Fruit fly (Drosophila melanogaster) whole organism, embryonic: Measurements from ENCODE around the gene Mec2.

Experiments used
- Aef1 ChIP-seq: fragments of 200-800 bp; sonication (Bioruptor generic); IDR thresholded peaks from 3 replicates; pipeline ENCODE4 v1.3.6; 2022; ENCODE audit warnings: missing biosample characterization, missing genetic modification characterization
- B-H2 ChIP-seq: fragments of 200-800 bp; sonication (Bioruptor generic); optimal IDR thresholded peaks from 2 replicates; lab custom pipeline; 2018; ENCODE audit warnings: missing biosample characterization, mild to moderate bottlenecking, missing genetic modification characterization
- CG10431 ChIP-seq: fragments of 200-800 bp; sonication (Bioruptor generic); optimal IDR thresholded peaks from 3 replicates; lab custom pipeline; 2018; ENCODE audit warnings: missing biosample characterization, mild to moderate bottlenecking, missing genetic modification characterization
- CG13624 ChIP-seq: fragments of 200-800 bp; sonication (Bioruptor generic); optimal IDR thresholded peaks from 2 replicates; lab custom pipeline; 2016; ENCODE audit warnings: missing biosample characterization, missing genetic modification characterization
- CG15011 ChIP-seq: fragments of 200-800 bp; sonication (Bioruptor generic); optimal IDR thresholded peaks from 3 replicates; lab custom pipeline; 2018; ENCODE audit warnings: missing biosample characterization, mild to moderate bottlenecking, missing genetic modification characterization
- CG18599 ChIP-seq: fragments of 200-800 bp; sonication (Bioruptor generic); optimal IDR thresholded peaks from 3 replicates; lab custom pipeline; 2017; ENCODE audit warnings: missing biosample characterization, missing genetic modification characterization, mild to moderate bottlenecking, moderate library complexity, missing genetic modification reagents
- CG30403 ChIP-seq: fragments of 200-800 bp; sonication (Bioruptor generic); optimal IDR thresholded peaks from 3 replicates; lab custom pipeline; 2016; ENCODE audit warnings: missing biosample characterization, missing genetic modification characterization
- CG3726 ChIP-seq: fragments of 200-800 bp; sonication (Bioruptor generic); IDR thresholded peaks from 3 replicates; pipeline ENCODE4, ENCODE4 v1.3.6; 2022; ENCODE audit warnings: missing biosample characterization, missing genetic modification characterization
- CG3995 ChIP-seq: fragments of 200-800 bp; sonication (Bioruptor generic); optimal IDR thresholded peaks from 3 replicates; lab custom pipeline; 2016; ENCODE audit warnings: missing biosample characterization, missing genetic modification characterization
- CG4360 ChIP-seq: fragments of 200-800 bp; sonication (Bioruptor generic); IDR thresholded peaks from 2 replicates; pipeline ENCODE4 v1.3.6; 2022; ENCODE audit warnings: missing biosample characterization, missing genetic modification characterization
- CG5180 ChIP-seq: fragments of 200-800 bp; sonication (Bioruptor generic); optimal IDR thresholded peaks from 3 replicates; lab custom pipeline; 2017; ENCODE audit warnings: missing biosample characterization, missing genetic modification characterization, mild to moderate bottlenecking, moderate library complexity, missing genetic modification reagents
- CG7963 ChIP-seq: fragments of 200-800 bp; sonication (Bioruptor generic); IDR thresholded peaks from 3 replicates; pipeline ENCODE4 v1.3.6; 2022; ENCODE audit warnings: missing biosample characterization, missing genetic modification characterization; ENCODE audit not compliant: partially characterized antibody
- CG8359 ChIP-seq: fragments of 200-800 bp; sonication (Bioruptor generic); optimal IDR thresholded peaks from 2 replicates; lab custom pipeline; 2017; ENCODE audit warnings: missing biosample characterization, mild to moderate bottlenecking, missing genetic modification characterization, borderline replicate concordance
- CG8924 ChIP-seq: fragments of 200-800 bp; optimal IDR thresholded peaks from 3 replicates; lab custom pipeline; 2019; ENCODE audit warnings: missing biosample characterization, mild to moderate bottlenecking, missing genetic modification characterization, moderate library complexity
- CG9797 ChIP-seq: fragments of 200-800 bp; sonication (Bioruptor generic); optimal IDR thresholded peaks from 3 replicates; lab custom pipeline; 2018; ENCODE audit warnings: missing biosample characterization, mild to moderate bottlenecking, missing genetic modification characterization
- D ChIP-seq, 2 experiments: fragments of 200-800 bp in 1 of 2; fragments of >200 bp in 1 of 2; sonication (Bioruptor generic) in 1 of 2; optimal IDR thresholded peaks; 2 replicates in 1 of 2; 3 replicates in 1 of 2; lab custom pipeline; 2017; ENCODE audit warnings: mild to moderate bottlenecking in 1 of 2, missing biosample characterization in 1 of 2, missing genetic modification characterization in 1 of 2, missing genetic modification reagents in 1 of 2
- Dref ChIP-seq: fragments of 200-800 bp; sonication (Bioruptor generic); IDR thresholded peaks from 2 replicates; pipeline ENCODE4 v1.3.6; 2022; ENCODE audit warnings: missing biosample characterization, missing genetic modification characterization
- GATAe ChIP-seq: fragments of 200-800 bp; sonication (Bioruptor generic); conservative IDR thresholded peaks from 2 replicates; pipeline ENCODE4 v1.3.6; 2022; ENCODE audit warnings: missing biosample characterization, missing genetic modification characterization
- Oaz ChIP-seq: fragments of 200-800 bp; sonication (Bioruptor generic); IDR thresholded peaks from 2 replicates; pipeline ENCODE4 v1.3.6; 2022; ENCODE audit warnings: missing biosample characterization, missing genetic modification characterization
- Rx ChIP-seq: fragments of 200-800 bp; sonication (Bioruptor generic); IDR thresholded peaks from 2 replicates; pipeline ENCODE4 v1.3.6; 2022; ENCODE audit warnings: missing biosample characterization, missing genetic modification characterization
- Side ChIP-seq: fragments of 200-800 bp; sonication (Bioruptor generic); optimal IDR thresholded peaks from 2 replicates; lab custom pipeline; 2016; ENCODE audit warnings: missing biosample characterization, missing genetic modification characterization
- Spps ChIP-seq: fragments of 200-800 bp; sonication (Bioruptor generic); optimal IDR thresholded peaks from 2 replicates; lab custom pipeline; 2018; ENCODE audit warnings: missing biosample characterization, mild to moderate bottlenecking, missing genetic modification characterization
- ato ChIP-seq: fragments of 200-800 bp; sonication (Bioruptor generic); IDR thresholded peaks from 2 replicates; pipeline ENCODE4 v1.3.6; 2022; ENCODE audit warnings: missing biosample characterization, missing genetic modification characterization; ENCODE audit not compliant: partially characterized antibody
- bsh ChIP-seq, 2 experiments: fragments of 200-800 bp; sonication (Bioruptor generic); optimal IDR thresholded peaks; 2 replicates each; lab custom pipeline; 2017 to 2018; ENCODE audit warnings: mild to moderate bottlenecking in 2 of 2, missing biosample characterization in 2 of 2, missing genetic modification characterization in 2 of 2, moderate library complexity in 1 of 2
- dan ChIP-seq: fragments of 200-800 bp; sonication (Bioruptor generic); IDR thresholded peaks from 2 replicates; pipeline ENCODE4 v1.3.6; 2022; ENCODE audit warnings: missing biosample characterization, missing genetic modification characterization
- exex ChIP-seq: fragments of 200-800 bp; sonication (Bioruptor generic); optimal IDR thresholded peaks from 4 replicates; lab custom pipeline; 2018; ENCODE audit warnings: missing biosample characterization, mild to moderate bottlenecking, missing genetic modification characterization, moderate library complexity
- fru ChIP-seq: fragments of >200 bp; optimal IDR thresholded peaks from 2 replicates; lab custom pipeline; 2017
- gem ChIP-seq: fragments of 200-800 bp; sonication (Bioruptor generic); optimal IDR thresholded peaks from 2 replicates; lab custom pipeline; 2019; ENCODE audit warnings: missing biosample characterization, mild to moderate bottlenecking, missing genetic modification characterization, moderate library complexity
- grn ChIP-seq: fragments of 200-800 bp; sonication (Bioruptor generic); optimal IDR thresholded peaks from 3 replicates; lab custom pipeline; 2017; ENCODE audit warnings: missing biosample characterization, missing genetic modification characterization
- ham ChIP-seq: fragments of 200-800 bp; sonication (Bioruptor generic); IDR thresholded peaks from 2 replicates; pipeline ENCODE4 v1.3.6; 2022; ENCODE audit warnings: missing biosample characterization, missing genetic modification characterization
- lab ChIP-seq: fragments of 200-800 bp; sonication (Bioruptor generic); optimal IDR thresholded peaks from 3 replicates; lab custom pipeline; 2017; ENCODE audit warnings: missing biosample characterization, missing genetic modification characterization, mild to moderate bottlenecking, moderate library complexity, missing genetic modification reagents
- mirr ChIP-seq: fragments of 200-800 bp; sonication (Bioruptor generic); optimal IDR thresholded peaks from 3 replicates; lab custom pipeline; 2018; ENCODE audit warnings: missing biosample characterization, mild to moderate bottlenecking, missing genetic modification characterization
- otp ChIP-seq: fragments of 200-800 bp; sonication (Bioruptor generic); IDR thresholded peaks from 3 replicates; pipeline ENCODE4, ENCODE4 v1.3.6; 2022; ENCODE audit warnings: missing biosample characterization, missing genetic modification characterization
- pb ChIP-seq: fragments of 200-800 bp; sonication (Bioruptor generic); optimal IDR thresholded peaks from 3 replicates; lab custom pipeline; 2016; ENCODE audit warnings: missing biosample characterization, missing genetic modification characterization
- pnt ChIP-seq: fragments of 200-800 bp; sonication (Bioruptor generic); optimal IDR thresholded peaks from 3 replicates; lab custom pipeline; 2016; ENCODE audit warnings: missing biosample characterization, missing genetic modification characterization
- sr ChIP-seq: fragments of 200-800 bp; sonication (Bioruptor generic); IDR thresholded peaks from 3 replicates; pipeline ENCODE4 v1.3.6; 2022; ENCODE audit warnings: missing biosample characterization, missing genetic modification characterization
- sug ChIP-seq: fragments of 200-800 bp; optimal IDR thresholded peaks from 2 replicates; lab custom pipeline; 2019; ENCODE audit warnings: missing biosample characterization, mild to moderate bottlenecking, missing genetic modification characterization, moderate library complexity
- unc-4 ChIP-seq: fragments of 200-800 bp; sonication (Bioruptor generic); IDR thresholded peaks from 2 replicates; pipeline ENCODE4 v1.3.6; 2022; ENCODE audit warnings: missing biosample characterization, missing genetic modification characterization; ENCODE audit not compliant: partially characterized antibody

Gene Mec2

DNA sequence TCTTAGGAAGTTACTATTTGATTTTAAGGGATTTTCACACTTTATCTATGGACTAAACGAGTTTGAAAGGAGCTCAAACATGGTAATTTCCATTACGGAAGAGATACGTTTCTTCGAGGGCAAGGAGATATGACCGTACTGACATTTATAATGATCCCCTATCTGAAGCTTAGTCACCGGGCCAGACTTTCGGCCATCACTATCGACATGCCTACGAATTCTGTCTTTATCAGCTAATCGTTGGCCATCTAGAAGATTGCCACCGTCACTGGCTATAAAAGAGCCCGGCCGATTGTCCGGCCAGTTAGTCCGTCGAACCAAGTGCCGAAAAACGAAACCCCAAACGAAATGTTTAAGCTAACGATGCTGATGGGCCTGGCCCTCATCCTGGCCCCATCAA, 27.4 kb downstream of the Mec2 start, which contains the start of gene Muc18B:
Gene Muc18B (plus strand): TSS at position 301 of the 400 bp plus-strand sequence.
- TF ChIP-seq bsh (GFP tag; optimal IDR thresholded peaks at IDR 0.05; lab: Kevin White, UChicago): no peak
- TF ChIP-seq grn (GFP tag; lab: Kevin White, UChicago): peak; percentile 38
- TF ChIP-seq CG8924 (tag; lab: Kevin White, UChicago): no peak
- no peak for TF ChIP-seq Dref (GFP tag; lab: Robert Waterston, UW)
- peak; percentile 34 for TF ChIP-seq exex (tag; lab: Kevin White, UChicago)

DNA sequence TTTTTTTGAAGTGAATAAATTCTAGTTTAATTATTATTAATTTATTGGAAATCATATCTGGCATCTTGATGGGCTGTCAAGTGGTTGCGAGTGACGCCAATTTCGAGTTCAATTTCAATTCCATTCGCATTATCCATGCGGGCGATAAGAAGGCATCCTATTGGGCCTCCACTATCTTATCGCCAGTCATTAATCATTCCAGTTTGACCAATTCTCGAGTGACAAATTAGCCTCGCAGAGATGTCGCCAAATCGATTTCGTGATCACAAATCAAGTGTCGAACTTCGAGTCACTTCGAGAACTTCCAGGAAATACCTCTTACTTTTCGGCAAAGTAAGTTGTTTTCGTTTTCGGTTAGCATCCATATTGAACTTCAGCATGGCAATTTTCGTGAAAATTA, 28.8 kb downstream of the Mec2 start:
- TF ChIP-seq sug (no peak), sr (GFP tag; lab: Robert Waterston, UW) (no peak), CG15011 (GFP tag; lab: Kevin White, UChicago) (no peak), CG8359 (GFP tag; lab: Kevin White, UChicago) (no peak), CG3726 (GFP tag; lab: Robert Waterston, UW) (no peak), CG13624 (GFP tag; lab: Kevin White, UChicago) (no peak), gem (tag; lab: Kevin White, UChicago) (no peak), lab (GFP tag; lab: Kevin White, UChicago) (peak; percentile 66), Oaz (GFP tag; lab: Robert Waterston, UW) (no peak), exex (tag; lab: Kevin White, UChicago) (peak; percentile 98), CG5180 (GFP tag; lab: Kevin White, UChicago) (no peak), dan (no peak), Side (no peak), grn (GFP tag; lab: Kevin White, UChicago) (peak; percentile 77), mirr (GFP tag; lab: Kevin White, UChicago) (peak; percentile 16), CG30403 (GFP tag; lab: Kevin White, UChicago) (no peak), CG4360 (GFP tag; lab: Robert Waterston, UW) (no peak), CG7963 (GFP tag; lab: Robert Waterston, UW) (no peak), D (optimal IDR thresholded peaks at IDR 0.05; lab: Kevin White, UChicago) (no peak), D (GFP tag; optimal IDR thresholded peaks at IDR 0.05; lab: Kevin White, UChicago) (no peak), fru (lab: Kevin White, UChicago) (no peak), unc-4 (no peak), CG10431 (GFP tag; lab: Kevin White, UChicago) (no peak), otp (no peak), Rx (GFP tag; lab: Robert Waterston, UW) (no peak), CG18599 (GFP tag; lab: Kevin White, UChicago) (peak; percentile 39), pb (no peak), CG9797 (GFP tag; lab: Kevin White, UChicago) (no peak), Spps (tag; lab: Kevin White, UChicago) (no peak), CG3995 (GFP tag; lab: Kevin White, UChicago) (peak; percentile 14), CG8924 (tag; lab: Kevin White, UChicago) (no peak), pnt (GFP tag; lab: Kevin White, UChicago) (no peak), GATAe (GFP tag; lab: Robert Waterston, UW) (no peak), ham (GFP tag; lab: Robert Waterston, UW) (no peak), ato (GFP tag; lab: Robert Waterston, UW) (no peak), B-H2 (no peak), Aef1 (GFP tag; lab: Robert Waterston, UW) (no peak)
